Fruit fly (Drosophila melanogaster) whole organism, embryonic: Measurements from ENCODE around the gene tHMG1.

Experiments used
- Atf3 ChIP-seq: fragments of 200-800 bp; sonication (Bioruptor generic); optimal IDR thresholded peaks from 3 replicates; lab custom pipeline; 2016; ENCODE audit warnings: missing biosample characterization, missing genetic modification characterization
- Bdp1 ChIP-seq: fragments of 200-800 bp; sonication (Bioruptor generic); optimal IDR thresholded peaks from 3 replicates; lab custom pipeline; 2016; ENCODE audit warnings: missing biosample characterization, missing genetic modification characterization
- CG10654 ChIP-seq: fragments of 200-800 bp; sonication (Bioruptor generic); optimal IDR thresholded peaks from 2 replicates; lab custom pipeline; 2016; ENCODE audit warnings: missing biosample characterization, missing genetic modification characterization
- CG10979 ChIP-seq: fragments of 200-800 bp; sonication (Bioruptor generic); optimal IDR thresholded peaks from 2 replicates; lab custom pipeline; 2018; ENCODE audit warnings: missing biosample characterization, mild to moderate bottlenecking, missing genetic modification characterization, moderate library complexity
- CG11247 ChIP-seq: fragments of 200-800 bp; sonication (Bioruptor generic); IDR thresholded peaks from 2 replicates; pipeline ENCODE4 v1.3.6; 2022; ENCODE audit warnings: missing biosample characterization, missing genetic modification characterization
- CG12942 ChIP-seq: fragments of 200-800 bp; sonication (Bioruptor generic); optimal IDR thresholded peaks from 3 replicates; lab custom pipeline; 2016; ENCODE audit warnings: missing biosample characterization, missing genetic modification characterization
- CG14860 ChIP-seq: fragments of 200-800 bp; sonication (Bioruptor generic); IDR thresholded peaks from 3 replicates; pipeline ENCODE4 v1.3.6; 2022; ENCODE audit warnings: missing biosample characterization, missing genetic modification characterization; ENCODE audit not compliant: partially characterized antibody
- CG15514 ChIP-seq: fragments of 200-800 bp; sonication (Bioruptor generic); optimal IDR thresholded peaks from 3 replicates; lab custom pipeline; 2017; ENCODE audit warnings: missing biosample characterization, missing genetic modification characterization, mild to moderate bottlenecking, moderate library complexity, missing genetic modification reagents
- CG1602 ChIP-seq: fragments of 200-800 bp; sonication (Bioruptor generic); optimal IDR thresholded peaks from 3 replicates; lab custom pipeline; 2016; ENCODE audit warnings: missing biosample characterization, missing genetic modification characterization
- CG16813 ChIP-seq: fragments of 200-800 bp; sonication (Bioruptor generic); IDR thresholded peaks from 3 replicates; pipeline ENCODE4 v1.3.6; 2022; ENCODE audit warnings: missing biosample characterization, missing genetic modification characterization; ENCODE audit not compliant: partially characterized antibody
- CG17568 ChIP-seq: fragments of 200-800 bp; sonication (Bioruptor generic); optimal IDR thresholded peaks from 2 replicates; lab custom pipeline; 2018; ENCODE audit warnings: missing biosample characterization, mild to moderate bottlenecking, missing genetic modification characterization, moderate library complexity
- CG17802 ChIP-seq: fragments of 200-800 bp; sonication (Bioruptor generic); optimal IDR thresholded peaks from 2 replicates; lab custom pipeline; 2018; ENCODE audit warnings: missing biosample characterization, mild to moderate bottlenecking, missing genetic modification characterization, moderate library complexity
- CG1792 ChIP-seq: fragments of 200-800 bp; sonication (Bioruptor generic); optimal IDR thresholded peaks from 2 replicates; lab custom pipeline; 2016; ENCODE audit warnings: missing biosample characterization, missing genetic modification characterization
- CG18599 ChIP-seq: fragments of 200-800 bp; sonication (Bioruptor generic); optimal IDR thresholded peaks from 3 replicates; lab custom pipeline; 2017; ENCODE audit warnings: missing biosample characterization, missing genetic modification characterization, mild to moderate bottlenecking, moderate library complexity, missing genetic modification reagents
- CG2120 ChIP-seq: fragments of 200-800 bp; sonication (Bioruptor generic); optimal IDR thresholded peaks from 3 replicates; lab custom pipeline; 2016; ENCODE audit warnings: missing biosample characterization, missing genetic modification characterization
- CG3281 ChIP-seq: fragments of 200-800 bp; sonication (Bioruptor generic); optimal IDR thresholded peaks from 3 replicates; lab custom pipeline; 2017; ENCODE audit warnings: missing biosample characterization, mild to moderate bottlenecking, missing genetic modification characterization
- CG3726 ChIP-seq: fragments of 200-800 bp; sonication (Bioruptor generic); IDR thresholded peaks from 3 replicates; pipeline ENCODE4, ENCODE4 v1.3.6; 2022; ENCODE audit warnings: missing biosample characterization, missing genetic modification characterization
- CG3838 ChIP-seq: fragments of 200-800 bp; sonication (Bioruptor generic); optimal IDR thresholded peaks from 3 replicates; lab custom pipeline; 2016; ENCODE audit warnings: missing biosample characterization, missing genetic modification characterization
- CG42726 ChIP-seq: fragments of 200-800 bp; sonication (Bioruptor generic); IDR thresholded peaks from 2 replicates; pipeline ENCODE4 v1.3.6; 2022; ENCODE audit warnings: missing biosample characterization, missing genetic modification characterization; ENCODE audit not compliant: partially characterized antibody
- CG6272 ChIP-seq: fragments of 200-800 bp; sonication (Bioruptor generic); IDR thresholded peaks from 2 replicates; pipeline ENCODE4 v1.3.6; 2022; ENCODE audit warnings: missing biosample characterization, missing genetic modification characterization
- CG7963 ChIP-seq: fragments of 200-800 bp; sonication (Bioruptor generic); IDR thresholded peaks from 3 replicates; pipeline ENCODE4 v1.3.6; 2022; ENCODE audit warnings: missing biosample characterization, missing genetic modification characterization; ENCODE audit not compliant: partially characterized antibody
- CG9609 ChIP-seq: fragments of 200-800 bp; sonication (Bioruptor generic); optimal IDR thresholded peaks from 3 replicates; lab custom pipeline; 2016; ENCODE audit warnings: missing biosample characterization, missing genetic modification characterization
- CG9817 ChIP-seq: fragments of 200-800 bp; sonication (Bioruptor generic); optimal IDR thresholded peaks from 2 replicates; lab custom pipeline; 2018; ENCODE audit warnings: missing biosample characterization, mild to moderate bottlenecking, missing genetic modification characterization, moderate library complexity
- Chrac-16 ChIP-seq: fragments of 200-800 bp; sonication (Bioruptor generic); optimal IDR thresholded peaks from 3 replicates; lab custom pipeline; 2016; ENCODE audit warnings: missing biosample characterization, missing genetic modification characterization
- Dad ChIP-seq: fragments of 200-800 bp; sonication (Bioruptor generic); optimal IDR thresholded peaks from 3 replicates; lab custom pipeline; 2016; ENCODE audit warnings: missing biosample characterization, missing genetic modification characterization
- Dref ChIP-seq: fragments of 200-800 bp; sonication (Bioruptor generic); IDR thresholded peaks from 2 replicates; pipeline ENCODE4 v1.3.6; 2022; ENCODE audit warnings: missing biosample characterization, missing genetic modification characterization
- Eip74EF ChIP-seq, 2 experiments: fragments of 200-800 bp in 1 of 2; fragments of >200 bp in 1 of 2; sonication (Bioruptor generic) in 1 of 2; optimal IDR thresholded peaks; 2 replicates each; lab custom pipeline; 2017 to 2019; ENCODE audit warnings: missing biosample characterization in 2 of 2, missing genetic modification characterization in 2 of 2, mild to moderate bottlenecking in 1 of 2, moderate library complexity in 1 of 2
- Fer3 ChIP-seq: fragments of 200-800 bp; sonication (Bioruptor generic); optimal IDR thresholded peaks from 2 replicates; lab custom pipeline; 2018; ENCODE audit warnings: missing biosample characterization, mild to moderate bottlenecking, missing genetic modification characterization, moderate library complexity
- Gsc ChIP-seq: fragments of 200-800 bp; sonication (Bioruptor generic); IDR thresholded peaks from 2 replicates; pipeline ENCODE4 v1.3.6; 2022; ENCODE audit warnings: missing biosample characterization, missing genetic modification characterization
- HLH54F ChIP-seq: fragments of 200-800 bp; sonication (Bioruptor generic); optimal IDR thresholded peaks from 3 replicates; lab custom pipeline; 2016; ENCODE audit warnings: missing biosample characterization, missing genetic modification characterization
- Kr ChIP-seq: fragments of 200-800 bp; sonication (Bioruptor generic); optimal IDR thresholded peaks from 2 replicates; lab custom pipeline; 2017; ENCODE audit warnings: missing biosample characterization, mild to moderate bottlenecking, missing genetic modification characterization
- Meics ChIP-seq: fragments of 200-800 bp; sonication (Bioruptor generic); optimal IDR thresholded peaks from 2 replicates; lab custom pipeline; 2017; ENCODE audit warnings: missing biosample characterization, mild to moderate bottlenecking, missing genetic modification characterization
- Mrtf ChIP-seq: fragments of 200-800 bp; sonication (Bioruptor generic); IDR thresholded peaks from 3 replicates; pipeline ENCODE4 v1.3.6; 2022; ENCODE audit warnings: missing biosample characterization, missing genetic modification characterization
- Neu2 ChIP-seq: fragments of 200-800 bp; sonication (Bioruptor generic); optimal IDR thresholded peaks from 3 replicates; lab custom pipeline; 2016; ENCODE audit warnings: missing biosample characterization, missing genetic modification characterization, borderline replicate concordance
- Sox100B ChIP-seq: fragments of 200-800 bp; sonication (Bioruptor generic); optimal IDR thresholded peaks from 3 replicates; lab custom pipeline; 2018; ENCODE audit warnings: missing biosample characterization, mild to moderate bottlenecking, missing genetic modification characterization
- Sox102F ChIP-seq: fragments of 200-800 bp; sonication (Bioruptor generic); optimal IDR thresholded peaks from 2 replicates; lab custom pipeline; 2018; ENCODE audit warnings: missing biosample characterization, mild to moderate bottlenecking, missing genetic modification characterization, moderate library complexity
- Ssrp ChIP-seq: fragments of 200-800 bp; sonication (Bioruptor generic); optimal IDR thresholded peaks from 2 replicates; lab custom pipeline; 2018; ENCODE audit warnings: missing biosample characterization, mild to moderate bottlenecking, missing genetic modification characterization, moderate library complexity
- Xrp1 ChIP-seq: fragments of 200-800 bp; sonication (Bioruptor generic); IDR thresholded peaks from 2 replicates; pipeline ENCODE4 v1.3.6; 2022; ENCODE audit warnings: missing biosample characterization, missing genetic modification characterization
- ase ChIP-seq: fragments of 200-800 bp; sonication (Bioruptor generic); IDR thresholded peaks from 3 replicates; pipeline ENCODE4 v1.3.6; 2022; ENCODE audit warnings: missing biosample characterization, missing genetic modification characterization
- ash1 ChIP-seq: fragments of 200-800 bp; sonication (Bioruptor generic); optimal IDR thresholded peaks from 2 replicates; lab custom pipeline; 2018; ENCODE audit warnings: missing biosample characterization, mild to moderate bottlenecking, missing genetic modification characterization
- az2 ChIP-seq: fragments of 200-800 bp; sonication (Bioruptor generic); optimal IDR thresholded peaks from 3 replicates; lab custom pipeline; 2016; ENCODE audit warnings: missing biosample characterization, missing genetic modification characterization
- chif ChIP-seq, 2 experiments: fragments of 200-800 bp; sonication (Bioruptor generic); optimal IDR thresholded peaks; 3 replicates each; lab custom pipeline; 2016; ENCODE audit warnings: missing biosample characterization in 2 of 2, missing genetic modification characterization in 2 of 2
- dimm ChIP-seq: fragments of 200-800 bp; sonication (Bioruptor generic); IDR thresholded peaks from 2 replicates; pipeline ENCODE4 v1.3.6; 2022; ENCODE audit warnings: missing biosample characterization, missing genetic modification characterization
- fru ChIP-seq: fragments of >200 bp; optimal IDR thresholded peaks from 2 replicates; lab custom pipeline; 2017
- grn ChIP-seq: fragments of 200-800 bp; sonication (Bioruptor generic); optimal IDR thresholded peaks from 3 replicates; lab custom pipeline; 2017; ENCODE audit warnings: missing biosample characterization, missing genetic modification characterization
- hth ChIP-seq: fragments of >200 bp; optimal IDR thresholded peaks from 2 replicates; lab custom pipeline; 2017; ENCODE audit warnings: inconsistent platforms
- klu ChIP-seq: fragments of 200-800 bp; sonication (Bioruptor generic); IDR thresholded peaks from 2 replicates; pipeline ENCODE4 v1.3.6; 2022; ENCODE audit warnings: missing biosample characterization, missing genetic modification characterization
- repo ChIP-seq: fragments of 200-800 bp; sonication (Bioruptor generic); optimal IDR thresholded peaks from 2 replicates; lab custom pipeline; 2016; ENCODE audit warnings: missing biosample characterization, missing genetic modification characterization
- salm ChIP-seq: fragments of 200-800 bp; sonication (Bioruptor generic); optimal IDR thresholded peaks from 2 replicates; lab custom pipeline; 2018; ENCODE audit warnings: missing biosample characterization, mild to moderate bottlenecking, missing genetic modification characterization
- tin ChIP-seq: fragments of 200-800 bp; sonication (Bioruptor generic); optimal IDR thresholded peaks from 3 replicates; lab custom pipeline; 2016; ENCODE audit warnings: missing biosample characterization, missing genetic modification characterization

Gene tHMG1

DNA sequence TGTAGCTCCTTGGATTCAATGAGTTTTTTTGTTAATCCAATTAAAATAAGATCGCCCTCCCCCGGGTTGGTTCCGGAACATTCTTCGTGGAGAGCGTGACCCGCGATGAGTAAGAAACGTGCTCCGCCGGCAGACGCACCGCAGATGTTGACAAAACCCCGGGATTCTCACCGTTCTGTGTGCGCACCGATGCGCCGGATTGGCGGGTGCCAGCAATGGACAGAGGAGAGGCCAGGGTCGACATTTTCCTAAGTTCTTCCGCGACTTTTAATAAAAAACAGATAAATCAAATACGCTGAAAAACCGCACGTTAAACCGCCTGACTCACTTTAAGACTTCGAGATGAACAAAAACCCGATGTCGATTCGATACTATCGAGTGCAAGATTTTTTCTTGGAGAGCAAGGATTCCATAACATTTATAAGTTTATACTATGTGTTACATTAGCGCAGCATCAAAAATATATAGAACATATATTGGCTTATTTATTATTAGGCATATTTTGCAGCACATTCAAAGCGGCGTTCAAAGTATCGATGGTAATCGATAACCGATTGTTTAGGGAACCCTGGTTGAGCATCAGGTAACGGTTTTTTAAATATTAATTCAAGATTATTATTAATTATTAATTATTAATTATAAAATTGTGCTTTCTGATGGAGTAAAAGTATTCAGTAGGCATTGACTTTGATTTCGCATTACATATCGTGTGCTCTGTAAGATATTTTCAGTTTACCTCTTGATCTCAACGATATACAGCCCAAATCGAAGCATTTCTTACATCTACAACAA, at the start of gene tHMG1, which contains the start of gene CCT1 (continued):
- TF ChIP-seq az2 (GFP tag; lab: Kevin White, UChicago) (no peak), klu (GFP tag; lab: Robert Waterston, UW) (no peak), fru (lab: Kevin White, UChicago) (no peak), CG42726 (GFP tag; lab: Robert Waterston, UW) (peak; percentile 67; the same call in 1 of the 2 replicates), tin (GFP tag; lab: Kevin White, UChicago) (no peak), Sox102F (GFP tag; lab: Kevin White, UChicago) (no peak), Mrtf (GFP tag; lab: Robert Waterston, UW) (no peak), HLH54F (no peak), CG9817 (tag; lab: Kevin White, UChicago) (no peak), CG10979 (tag; lab: Kevin White, UChicago) (no peak), ash1 (GFP tag; lab: Kevin White, UChicago) (no peak), CG2120 (GFP tag; lab: Kevin White, UChicago) (peak; percentile 27), CG9609 (GFP tag; lab: Kevin White, UChicago) (no peak), CG3726 (GFP tag; lab: Robert Waterston, UW) (no peak), Sox100B (GFP tag; lab: Kevin White, UChicago) (no peak), CG11247 (GFP tag; lab: Robert Waterston, UW) (no peak), CG6272 (GFP tag; lab: Robert Waterston, UW) (no peak), CG17568 (GFP tag; lab: Kevin White, UChicago) (no peak), grn (GFP tag; lab: Kevin White, UChicago) (no peak), Dref (GFP tag; lab: Robert Waterston, UW) (peak; percentile 77), dimm (GFP tag; lab: Robert Waterston, UW) (no peak), CG15514 (GFP tag; lab: Kevin White, UChicago) (peak; percentile 69), CG10654 (GFP tag; lab: Kevin White, UChicago) (no peak), Ssrp (tag; lab: Kevin White, UChicago) (no peak), CG3281 (GFP tag; lab: Kevin White, UChicago) (peak; percentile 73), CG1792 (no peak), CG16813 (GFP tag; lab: Robert Waterston, UW) (peak; percentile 96), CG14860 (peak; percentile 95), hth (lab: Kevin White, UChicago) (no peak), Xrp1 (GFP tag; lab: Robert Waterston, UW) (no peak), Neu2 (GFP tag; lab: Kevin White, UChicago) (no peak), Meics (GFP tag; lab: Kevin White, UChicago) (no peak), CG7963 (peak; percentile 79), Bdp1 (GFP tag; lab: Kevin White, UChicago) (no peak), CG17802 (tag; lab: Kevin White, UChicago) (no peak), CG3838 (GFP tag; lab: Kevin White, UChicago) (no peak), Chrac-16 (GFP tag; lab: Kevin White, UChicago) (no peak), chif (GFP tag; optimal IDR thresholded peaks at IDR 0.05; lab: Kevin White, UChicago) (no peak), ase (GFP tag; lab: Robert Waterston, UW) (no peak), Fer3 (tag; lab: Kevin White, UChicago) (no peak), Atf3 (GFP tag; lab: Kevin White, UChicago) (no peak), CG12942 (GFP tag; lab: Kevin White, UChicago) (no peak), CG1602 (GFP tag; lab: Kevin White, UChicago) (no peak), CG18599 (GFP tag; lab: Kevin White, UChicago) (no peak), Kr (GFP tag; lab: Kevin White, UChicago) (no peak), Gsc (GFP tag; lab: Robert Waterston, UW) (no peak), repo (no peak), Eip74EF (GFP tag; optimal IDR thresholded peaks at IDR 0.05; lab: Kevin White, UChicago) (no peak), salm (tag; lab: Kevin White, UChicago) (no peak), Dad (GFP tag; lab: Kevin White, UChicago) (no peak)
